Fruit fly (Drosophila melanogaster): ENCODE measurements around the gene Ptp61F.

- TF ChIP-seq CG8632 (GFP tag; optimal IDR thresholded peaks at IDR 0.05): no peak
- no peak for TF ChIP-seq net (GFP tag; optimal IDR thresholded peaks at IDR 0.05)
- no peak for TF ChIP-seq cyc (GFP tag; optimal IDR thresholded peaks at IDR 0.05)
- TF ChIP-seq fd59A (GFP tag; optimal IDR thresholded peaks at IDR 0.05): no peak
- no peak for TF ChIP-seq Hr38 (GFP tag; optimal IDR thresholded peaks at IDR 0.05)
These were observed at the start of gene Ptp61F for dm6 chr3L:1475157-1475556.
